Fruit fly (Drosophila melanogaster) whole organism, prepupa: ENCODE results near the gene CG10340.

ENCODE experiments used
- Blimp-1 ChIP-seq: fragments of 200-800 bp; sonication (Bioruptor generic); optimal IDR thresholded peaks from 3 replicates; lab custom pipeline; 2017; ENCODE audit warnings: missing biosample characterization, missing genetic modification characterization, mild to moderate bottlenecking, moderate library complexity, missing genetic modification reagents
- CG1621 ChIP-seq: fragments of 200-800 bp; sonication (Bioruptor generic); optimal IDR thresholded peaks from 3 replicates; lab custom pipeline; 2018; ENCODE audit warnings: missing biosample characterization, mild to moderate bottlenecking, missing genetic modification characterization
- CG3919 ChIP-seq: fragments of 200-800 bp; sonication (Bioruptor generic); optimal IDR thresholded peaks from 3 replicates; lab custom pipeline; 2016; ENCODE audit warnings: missing biosample characterization, missing genetic modification characterization
- CG6163 ChIP-seq: fragments of 200-800 bp; sonication (Bioruptor generic); IDR thresholded peaks from 3 replicates; pipeline ENCODE4 v1.3.6; 2022; ENCODE audit warnings: missing biosample characterization, missing genetic modification characterization
- CG7368 ChIP-seq: fragments of 200-800 bp; sonication (Bioruptor generic); optimal IDR thresholded peaks from 3 replicates; lab custom pipeline; 2016; ENCODE audit warnings: missing biosample characterization, missing genetic modification characterization
- CG8319 ChIP-seq: fragments of 200-800 bp; sonication (Bioruptor generic); optimal IDR thresholded peaks from 3 replicates; lab custom pipeline; 2016; ENCODE audit warnings: missing biosample characterization, missing genetic modification characterization
- Eip78C ChIP-seq: fragments of 200-800 bp; sonication (Bioruptor generic); peaks from one replicate; lab custom pipeline; 2016; ENCODE audit warnings: missing biosample characterization, missing genetic modification characterization
- Hr4 ChIP-seq: fragments of 200-800 bp; sonication (Bioruptor generic); optimal IDR thresholded peaks from 3 replicates; lab custom pipeline; 2016; ENCODE audit warnings: missing biosample characterization, missing genetic modification characterization
- Lpt ChIP-seq: fragments of 200-800 bp; sonication (Bioruptor generic); optimal IDR thresholded peaks from 3 replicates; lab custom pipeline; 2016; ENCODE audit warnings: missing biosample characterization, missing genetic modification characterization
- Smox ChIP-seq: fragments of 200-800 bp; sonication (Bioruptor generic); optimal IDR thresholded peaks from 3 replicates; lab custom pipeline; 2016; ENCODE audit warnings: missing biosample characterization, missing genetic modification characterization
- dac ChIP-seq: fragments of 200-800 bp; sonication (Bioruptor generic); optimal IDR thresholded peaks from 2 replicates; lab custom pipeline; 2017; ENCODE audit warnings: missing biosample characterization, mild to moderate bottlenecking, missing genetic modification characterization
- salr ChIP-seq, 2 experiments: fragments of 200-800 bp; sonication (Bioruptor generic); optimal IDR thresholded peaks; 3 replicates each; lab custom pipeline; 2016 to 2018; ENCODE audit warnings: missing biosample characterization in 2 of 2, missing genetic modification characterization in 2 of 2, mild to moderate bottlenecking in 1 of 2
- topi ChIP-seq: fragments of 200-800 bp; sonication (Bioruptor generic); optimal IDR thresholded peaks from 3 replicates; lab custom pipeline; 2016; ENCODE audit warnings: missing biosample characterization, missing genetic modification characterization

DNA sequence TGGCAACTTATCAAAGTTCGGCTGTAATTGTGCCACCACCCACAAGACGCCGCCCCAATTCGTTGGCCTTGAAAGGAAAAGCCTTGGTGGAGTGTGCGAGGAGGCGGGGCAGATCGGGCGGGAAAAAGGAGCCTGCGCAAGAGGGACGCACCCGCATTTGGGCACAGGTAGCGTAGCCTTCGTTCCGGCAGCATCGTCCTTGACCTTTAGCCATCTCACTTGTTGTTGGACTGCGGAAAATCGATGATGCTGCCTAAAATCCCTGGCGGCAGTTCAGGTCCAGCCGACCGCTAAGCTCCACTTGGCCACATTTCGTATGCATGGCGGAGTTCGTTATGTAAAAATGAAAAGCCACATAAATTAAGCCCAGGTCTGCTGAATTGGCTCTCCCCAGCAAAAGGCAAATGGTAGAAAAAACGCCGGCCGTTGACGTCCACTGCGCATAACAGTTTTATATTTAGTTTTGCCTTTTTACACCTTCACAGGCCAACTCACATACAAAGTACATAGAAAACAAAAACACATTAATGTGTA is 12.8 kb upstream of the CG10340 start:
- TF ChIP-seq Eip78C (GFP tag; lab: Kevin White, UChicago) (no peak), topi (GFP tag; lab: Kevin White, UChicago) (no peak), CG1621 (tag; lab: Kevin White, UChicago) (no peak), Blimp-1 (GFP tag; lab: Kevin White, UChicago) (no peak), salr (GFP tag; optimal IDR thresholded peaks at IDR 0.05; lab: Kevin White, UChicago) (no peak), Smox (GFP tag; lab: Kevin White, UChicago) (no peak), Hr4 (no peak), CG8319 (GFP tag; lab: Kevin White, UChicago) (no peak), CG7368 (GFP tag; lab: Kevin White, UChicago) (no peak), dac (GFP tag; lab: Kevin White, UChicago) (no peak), CG6163 (GFP tag; lab: Robert Waterston, UW) (no peak), Lpt (GFP tag; lab: Kevin White, UChicago) (no peak), CG3919 (GFP tag; lab: Kevin White, UChicago) (no peak)
